Worm (Caenorhabditis elegans): ENCODE results near the gene sru-18.

DNA sequence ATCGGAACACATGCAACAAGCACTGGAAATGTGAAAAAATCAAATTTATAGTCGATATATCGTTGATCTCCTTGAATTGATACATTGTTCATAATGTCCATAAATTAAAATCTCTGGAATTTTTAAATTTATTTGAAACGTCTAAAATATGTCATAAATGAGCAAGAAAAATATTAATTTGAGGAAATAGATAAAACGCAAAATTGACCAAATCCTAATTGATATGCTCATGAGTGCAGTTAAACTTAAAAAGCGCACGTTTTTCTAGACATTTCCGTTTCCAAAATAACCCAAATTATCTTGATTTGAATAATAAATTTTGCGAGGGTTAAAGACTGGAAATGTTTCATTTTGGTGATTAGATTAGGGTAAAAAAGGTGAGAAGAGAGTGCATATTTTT is 20.5 kb downstream of the sru-18 start, which contains the start of gene sru-13:
- TF ChIP-seq ceh-18 (tag; optimal IDR thresholded peaks at IDR 0.05): no peak
- no peak for TF ChIP-seq lin-11 (tag; optimal IDR thresholded peaks at IDR 0.05)
- TF ChIP-seq K09A11.1 (tag; optimal IDR thresholded peaks at IDR 0.05; ENCODE audit: insufficient read depth): no peak
- no peak for TF ChIP-seq Y22D7AL.16 (tag; optimal IDR thresholded peaks at IDR 0.05)
- TF ChIP-seq ceh-9 (tag; optimal IDR thresholded peaks at IDR 0.05): no peak
- TF ChIP-seq pha-4 (tag; optimal IDR thresholded peaks at IDR 0.05): no peak
- TF ChIP-seq tbx-2 (tag; optimal IDR thresholded peaks at IDR 0.05): no peak
